Fruit fly (Drosophila melanogaster): Measurements from ENCODE around the gene L2HGDH.

DNA sequence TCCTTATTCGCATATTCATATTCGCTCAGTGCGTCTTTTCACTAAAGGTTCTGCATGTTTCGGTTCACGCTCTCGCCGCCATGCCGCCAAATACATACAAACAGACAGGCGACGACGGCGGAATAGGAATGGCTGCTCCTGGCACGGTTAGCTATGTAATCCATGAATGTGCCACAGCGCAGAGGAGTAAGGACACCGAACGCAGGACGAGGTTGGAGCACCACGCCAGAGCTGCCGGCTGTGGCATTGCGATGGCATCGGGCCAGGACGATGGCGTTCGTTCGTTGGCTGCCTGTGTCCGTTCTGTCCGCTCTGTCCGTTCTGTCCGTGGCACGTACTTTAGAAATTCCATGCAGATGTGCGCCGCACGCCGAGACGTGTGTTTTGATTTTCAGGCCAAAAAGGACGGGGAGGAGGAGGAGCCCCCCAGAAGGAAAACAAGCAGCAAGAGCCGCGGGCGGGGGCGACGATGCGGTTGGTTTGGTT is 40.7 kb upstream of the L2HGDH start:
- TF ChIP-seq CG8478 (optimal IDR thresholded peaks at IDR 0.05) (no peak), CTCF (optimal IDR thresholded peaks at IDR 0.05) (no peak)
